Fruit fly (Drosophila melanogaster): ENCODE data around the gene CG12605.

dm6 chr3L:3932742-3933289 lies 31.8 kb downstream of the CG12605 start:
- TF ChIP-seq Gug (GFP tag; IDR thresholded peaks at IDR 0.05) (no peak), Ets21C (GFP tag; optimal IDR thresholded peaks at IDR 0.05) (no peak), Sox102F (GFP tag; optimal IDR thresholded peaks at IDR 0.05) (no peak), acj6 (GFP tag; optimal IDR thresholded peaks at IDR 0.05) (no peak), pdm3 (GFP tag; optimal IDR thresholded peaks at IDR 0.05) (no peak), Eip93F (GFP tag; optimal IDR thresholded peaks at IDR 0.05) (no peak), CG15336 (GFP tag; IDR thresholded peaks at IDR 0.05) (no peak)

Data from whole organism, prepupa.